Fruit fly (Drosophila melanogaster): ENCODE measurements around the gene CG13101.

Gene CG13101

dm6 chr2L:8952194-8953037 is 32.3 kb downstream of the CG13101 start (continued):
- TF ChIP-seq wdn (GFP tag; IDR thresholded peaks at IDR 0.05) (0 out of 2 replicates have a peak, but pooled peaks have one; percentile 22), HHEX (GFP tag; optimal IDR thresholded peaks at IDR 0.05) (peak; percentile 52), MTF-1 (GFP tag; optimal IDR thresholded peaks at IDR 0.05; ENCODE audit: borderline replicate concordance) (no peak), CG1602 (GFP tag; optimal IDR thresholded peaks at IDR 0.05) (peak; percentile 4), CG8388 (GFP tag; optimal IDR thresholded peaks at IDR 0.05) (peak; percentile 42), Ets97D (GFP tag; optimal IDR thresholded peaks at IDR 0.05) (no peak), CG2199 (GFP tag; IDR thresholded peaks at IDR 0.05) (peak; percentile 85), Ptx1 (GFP tag; IDR thresholded peaks at IDR 0.05) (peak; percentile 58), bigmax (GFP tag; optimal IDR thresholded peaks at IDR 0.05) (no peak), CG14667 (GFP tag; IDR thresholded peaks at IDR 0.05) (no peak), CG1529 (GFP tag; optimal IDR thresholded peaks at IDR 0.05) (no peak), CG34422 (GFP tag; IDR thresholded peaks at IDR 0.05) (0 out of 3 replicates have a peak, but pooled peaks have one; percentile 50), Usf (GFP tag; optimal IDR thresholded peaks at IDR 0.05) (no peak), CG8281 (tag; optimal IDR thresholded peaks at IDR 0.05) (no peak), CrebB (tag; optimal IDR thresholded peaks at IDR 0.05) (no peak), hb (GFP tag; IDR thresholded peaks at IDR 0.05; ENCODE audit: partially characterized antibody) (no peak; the same call in 2 of the 3 replicates), fd64A (GFP tag; optimal IDR thresholded peaks at IDR 0.05) (no peak), run (tag; optimal IDR thresholded peaks at IDR 0.05) (peak; percentile 9), Sry-β (GFP tag; optimal IDR thresholded peaks at IDR 0.05) (no peak), yki (optimal IDR thresholded peaks at IDR 0.05) (no peak), ATbp (GFP tag; optimal IDR thresholded peaks at IDR 0.05) (peak; percentile 14), CG31365 (tag; optimal IDR thresholded peaks at IDR 0.05) (no peak), Neu2 (GFP tag; optimal IDR thresholded peaks at IDR 0.05; ENCODE audit: borderline replicate concordance) (no peak), CG9437 (GFP tag; optimal IDR thresholded peaks at IDR 0.05) (peak; percentile 16), HLH3B (GFP tag; IDR thresholded peaks at IDR 0.05) (peak; percentile 42; the same call in 1 of the 2 replicates), CG4707 (GFP tag; optimal IDR thresholded peaks at IDR 0.05) (no peak), pros (GFP tag; optimal IDR thresholded peaks at IDR 0.05) (no peak), zfh2 (GFP tag; optimal IDR thresholded peaks at IDR 0.05) (peak; percentile 37), gsb-n (tag; optimal IDR thresholded peaks at IDR 0.05) (no peak), br (optimal IDR thresholded peaks at IDR 0.05) (no peak), Oaz (GFP tag; IDR thresholded peaks at IDR 0.05) (no peak), Ravus (GFP tag; IDR thresholded peaks at IDR 0.05) (no peak), Myb (GFP tag; optimal IDR thresholded peaks at IDR 0.05) (peak; percentile 91), Dbx (GFP tag; IDR thresholded peaks at IDR 0.05) (peak; percentile 41; the same call in 1 of the 3 replicates), Hmr (GFP tag; optimal IDR thresholded peaks at IDR 0.05) (peak; percentile 54), CG14710 (tag; optimal IDR thresholded peaks at IDR 0.05) (peak; percentile 3), pho (GFP tag; optimal IDR thresholded peaks at IDR 0.05) (no peak), salm (tag; optimal IDR thresholded peaks at IDR 0.05) (no peak), sd (tag; optimal IDR thresholded peaks at IDR 0.05) (peak; percentile 32), Chrac-16 (GFP tag; optimal IDR thresholded peaks at IDR 0.05) (peak; percentile 55), CG17612 (GFP tag; IDR thresholded peaks at IDR 0.05) (no peak), crp (GFP tag; optimal IDR thresholded peaks at IDR 0.05) (no peak), Hr51 (GFP tag; optimal IDR thresholded peaks at IDR 0.05) (peak; percentile 18 to 31), Dfd (GFP tag; optimal IDR thresholded peaks at IDR 0.05) (no peak), insv (GFP tag; optimal IDR thresholded peaks at IDR 0.05) (peak; percentile 52 to 93), vvl (GFP tag; IDR thresholded peaks at IDR 0.05) (peak; percentile 58), CG7372 (GFP tag; IDR thresholded peaks at IDR 0.05) (no peak; the same call in 1 of the 2 replicates), CG2202 (tag; optimal IDR thresholded peaks at IDR 0.05) (peak; percentile 27), crc (GFP tag; optimal IDR thresholded peaks at IDR 0.05) (no peak), fru (optimal IDR thresholded peaks at IDR 0.05) (no peak)
